Fruit fly (Drosophila melanogaster): ENCODE data around the gene TkR99D.

TkR99D gene

dm6 chr3R:29978595-29978994 lies 9.3 kb upstream of the TkR99D start (continued):
- TF ChIP-seq Oli (tag; optimal IDR thresholded peaks at IDR 0.05) (peak; percentile 9), NfI (GFP tag; optimal IDR thresholded peaks at IDR 0.05) (peak; percentile 18), CG30403 (GFP tag; optimal IDR thresholded peaks at IDR 0.05) (peak; percentile 13), Sin3A (optimal IDR thresholded peaks at IDR 0.05) (no peak), Hmx (GFP tag; optimal IDR thresholded peaks at IDR 0.05) (no peak), CG10654 (GFP tag; optimal IDR thresholded peaks at IDR 0.05) (no peak), HHEX (GFP tag; optimal IDR thresholded peaks at IDR 0.05) (peak; percentile 41), CG2678 (tag; optimal IDR thresholded peaks at IDR 0.05) (peak; percentile 66), Deaf1 (tag; optimal IDR thresholded peaks at IDR 0.05) (peak; percentile 1), CG2202 (tag; optimal IDR thresholded peaks at IDR 0.05) (no peak), phol (tag; optimal IDR thresholded peaks at IDR 0.05) (peak; percentile 12), yki (optimal IDR thresholded peaks at IDR 0.05) (no peak), Ravus (GFP tag; IDR thresholded peaks at IDR 0.05) (no peak), CG15514 (GFP tag; optimal IDR thresholded peaks at IDR 0.05) (peak; percentile 34), Ets65A (GFP tag) (no peak), CG12071 (GFP tag; optimal IDR thresholded peaks at IDR 0.05) (peak; percentile 52), hb (GFP tag; IDR thresholded peaks at IDR 0.05; ENCODE audit: partially characterized antibody) (no peak), scrt (GFP tag; optimal IDR thresholded peaks at IDR 0.05) (peak; percentile 32), trh (GFP tag; optimal IDR thresholded peaks at IDR 0.05) (no peak), dimm (GFP tag; IDR thresholded peaks at IDR 0.05) (no peak), NC2β (GFP tag; optimal IDR thresholded peaks at IDR 0.05) (no peak), Abd-B (GFP tag; optimal IDR thresholded peaks at IDR 0.05) (no peak), CG31441 (GFP tag; IDR thresholded peaks at IDR 0.05) (peak; percentile 10; the same call in 1 of the 2 replicates), pfk (GFP tag; optimal IDR thresholded peaks at IDR 0.05) (no peak), lab (GFP tag; optimal IDR thresholded peaks at IDR 0.05) (peak; percentile 79), prd (optimal IDR thresholded peaks at IDR 0.05) (no peak), prd (GFP tag; IDR thresholded peaks at IDR 0.05) (peak; percentile 22; the same call in 1 of the 3 replicates), CG18599 (GFP tag; optimal IDR thresholded peaks at IDR 0.05) (peak; percentile 83), bcd (GFP tag; optimal IDR thresholded peaks at IDR 0.05) (peak; percentile 29), CG6683 (GFP tag; optimal IDR thresholded peaks at IDR 0.05) (no peak), CG7745 (tag; optimal IDR thresholded peaks at IDR 0.05) (no peak), CG32532 (GFP tag; IDR thresholded peaks at IDR 0.05) (peak; percentile 26; the same call in 1 of the 2 replicates), PHDP (tag; optimal IDR thresholded peaks at IDR 0.05) (peak; percentile 29), Dll (GFP tag; IDR thresholded peaks at IDR 0.05; ENCODE audit: partially characterized antibody) (no peak), ind (GFP tag; optimal IDR thresholded peaks at IDR 0.05) (peak; percentile 22), lmd (GFP tag; IDR thresholded peaks at IDR 0.05) (peak; percentile 53), Usf (GFP tag; optimal IDR thresholded peaks at IDR 0.05) (no peak), pnt (GFP tag; optimal IDR thresholded peaks at IDR 0.05) (no peak), Atf3 (GFP tag; optimal IDR thresholded peaks at IDR 0.05) (no peak), gce (GFP tag; IDR thresholded peaks at IDR 0.05) (peak; percentile 45; the same call in 1 of the 3 replicates), sug (tag; optimal IDR thresholded peaks at IDR 0.05) (no peak), CG8924 (tag; optimal IDR thresholded peaks at IDR 0.05) (peak; percentile 33), Spps (tag; optimal IDR thresholded peaks at IDR 0.05) (no peak), Hand (GFP tag; optimal IDR thresholded peaks at IDR 0.05) (peak; percentile 43), CG9817 (tag; optimal IDR thresholded peaks at IDR 0.05) (peak; percentile 18), CG10366 (GFP tag; IDR thresholded peaks at IDR 0.05) (peak; percentile 27; the same call in 1 of the 2 replicates), CG7839 (tag; optimal IDR thresholded peaks at IDR 0.05) (peak; percentile 31), aop (GFP tag; IDR thresholded peaks at IDR 0.05) (no peak), caup (GFP tag; optimal IDR thresholded peaks at IDR 0.05; ENCODE audit: severe bottlenecking) (peak; percentile 37), NK7.1 (GFP tag; optimal IDR thresholded peaks at IDR 0.05) (no peak), pum (GFP tag; optimal IDR thresholded peaks at IDR 0.05) (no peak)
